Worm (Caenorhabditis elegans): ENCODE data around the gene EEED8.12.

EEED8.12 gene

DNA sequence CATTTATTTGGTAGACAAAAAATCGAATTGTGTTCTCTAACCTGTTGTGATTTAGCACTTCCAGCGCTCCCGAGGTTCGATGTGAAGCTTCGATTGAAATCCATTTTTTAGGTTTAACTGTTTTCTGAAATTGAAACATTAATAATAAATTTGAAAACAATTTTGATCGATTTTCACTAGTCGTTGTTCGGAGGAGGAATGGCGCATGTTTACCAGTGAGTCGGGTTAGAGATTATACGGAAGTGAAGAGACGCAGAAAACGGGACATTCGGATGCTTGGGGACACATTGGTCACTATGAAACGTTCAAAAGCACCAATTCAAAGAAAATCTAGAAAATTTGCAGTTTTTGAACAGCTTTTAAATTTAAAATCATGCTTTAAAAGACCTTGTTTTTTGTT is 10.0 kb downstream of the EEED8.12 start, which contains the start of gene fbxl-3:
Gene fbxl-3, minus strand, starts transcription at position 124 of the 400 bp plus-strand sequence.
- no peak for TF ChIP-seq attf-5 (GFP tag; optimal IDR thresholded peaks at IDR 0.05)
- peak; percentile 83; the same call in 1 of the 2 replicates for TF ChIP-seq hmg-1.2 (GFP tag; IDR thresholded peaks at IDR 0.05)

DNA sequence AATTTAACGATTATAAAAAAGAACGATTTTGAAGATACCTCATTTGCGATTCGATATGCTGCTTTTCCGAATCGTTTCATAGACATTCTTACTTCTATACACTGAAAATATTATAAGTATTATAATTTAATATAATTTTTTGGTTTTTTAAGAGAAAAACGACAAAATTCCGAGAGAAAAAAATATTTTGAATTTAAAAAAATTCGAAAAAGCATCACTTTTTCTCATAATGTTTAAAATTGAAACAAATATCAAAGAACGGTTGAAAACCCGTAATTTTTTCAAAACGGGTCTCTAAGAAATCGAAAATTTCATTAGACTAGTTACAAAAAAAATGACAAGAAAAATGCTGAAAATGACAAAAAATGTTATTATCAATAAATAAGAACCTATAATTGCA is 13.2 kb downstream of the EEED8.12 start, which contains the start of gene pink-1:
Gene pink-1, minus strand, starts transcription at position 101 of the 400 bp plus-strand sequence.
- TF ChIP-seq ceh-91 (GFP tag; IDR thresholded peaks at IDR 0.05), result no peak
- no peak for TF ChIP-seq ztf-6 (GFP tag; IDR thresholded peaks at IDR 0.05)
- TF ChIP-seq cebp-1 (GFP tag; IDR thresholded peaks at IDR 0.05), result no peak
- no peak for TF ChIP-seq cebp-1 (tag; optimal IDR thresholded peaks at IDR 0.05)
- TF ChIP-seq gei-17 (GFP tag; optimal IDR thresholded peaks at IDR 0.05), result no peak
- TF ChIP-seq Y79H2A.3 (GFP tag; conservative IDR thresholded peaks at IDR 0.05), result no peak
- no peak for TF ChIP-seq aptf-2 (GFP tag; conservative IDR thresholded peaks at IDR 0.05)
- TF ChIP-seq C06A6.2 (GFP tag; conservative IDR thresholded peaks at IDR 0.05), result no peak
- TF ChIP-seq hmg-1.2 (GFP tag; IDR thresholded peaks at IDR 0.05), result no peak
- no peak for TF ChIP-seq snpc-4 (GFP tag; optimal IDR thresholded peaks at IDR 0.05)
- no peak for TF ChIP-seq snpc-4 (tag; optimal IDR thresholded peaks at IDR 0.05)
- no peak for TF ChIP-seq atf-7 (tag; optimal IDR thresholded peaks at IDR 0.05)
- no peak for TF ChIP-seq lin-54 (GFP tag; optimal IDR thresholded peaks at IDR 0.05)
- TF ChIP-seq dox-1 (GFP tag; IDR thresholded peaks at IDR 0.05), result no peak
- no peak for TF ChIP-seq nfya-2 (GFP tag; IDR thresholded peaks at IDR 0.05)
- TF ChIP-seq tlf-1 (GFP tag; optimal IDR thresholded peaks at IDR 0.05), result no peak

DNA sequence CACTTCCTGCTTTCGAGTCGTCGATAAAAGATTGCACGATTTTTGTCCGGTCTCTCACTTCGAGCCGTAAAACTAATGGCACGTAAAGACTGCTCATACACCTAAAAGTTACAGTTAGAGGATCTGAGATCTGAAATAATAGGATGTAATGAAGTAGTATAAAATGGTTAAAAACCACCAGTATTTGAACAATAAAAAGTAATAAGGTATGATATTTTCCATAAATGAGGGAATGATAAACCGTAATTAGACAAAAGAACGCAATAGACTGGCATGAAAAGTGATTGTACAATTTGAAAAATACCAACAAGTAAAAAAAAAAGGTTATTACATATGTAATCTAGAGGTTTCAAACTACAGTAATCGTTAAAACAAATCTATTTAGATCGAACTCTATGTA is 15.7 kb downstream of the EEED8.12 start, which contains the start of gene brap-2:
Gene brap-2, minus strand, starts transcription at position 101 of the 400 bp plus-strand sequence.
- TF ChIP-seq xnd-1 (tag; optimal IDR thresholded peaks at IDR 0.05) (no peak), F52B5.7 (tag; optimal IDR thresholded peaks at IDR 0.05) (no peak), lin-40 (tag; optimal IDR thresholded peaks at IDR 0.05) (no peak), F57A8.1 (GFP tag; optimal IDR thresholded peaks at IDR 0.05) (no peak), F57C9.4 (tag; optimal IDR thresholded peaks at IDR 0.05) (no peak), nhr-90 (tag; optimal IDR thresholded peaks at IDR 0.05) (no peak), unc-130 (GFP tag; optimal IDR thresholded peaks at IDR 0.05) (no peak), hmg-20 (GFP tag; IDR thresholded peaks at IDR 0.05) (no peak), mcd-1 (GFP tag; IDR thresholded peaks at IDR 0.05) (no peak), madf-8 (GFP tag; conservative IDR thresholded peaks at IDR 0.05) (no peak), bed-1 (GFP tag; IDR thresholded peaks at IDR 0.05) (no peak), ceh-91 (GFP tag; IDR thresholded peaks at IDR 0.05) (no peak), lag-1 (GFP tag; IDR thresholded peaks at IDR 0.05) (no peak), efl-1 (GFP tag; optimal IDR thresholded peaks at IDR 0.05) (no peak), madf-3 (GFP tag; IDR thresholded peaks at IDR 0.05) (no peak), F23B12.7 (tag; optimal IDR thresholded peaks at IDR 0.05; ENCODE audit: insufficient read depth) (no peak), hrde-1 (tag; optimal IDR thresholded peaks at IDR 0.05; ENCODE audit: borderline replicate concordance) (no peak), sdz-38 (tag; optimal IDR thresholded peaks at IDR 0.05) (no peak), akir-1 (GFP tag; optimal IDR thresholded peaks at IDR 0.05) (no peak), ZK185.1 (tag; optimal IDR thresholded peaks at IDR 0.05; ENCODE audit: poor library complexity, severe bottlenecking) (no peak)
